Worm (Caenorhabditis elegans): ENCODE data around the gene nekl-4.

Gene nekl-4

DNA sequence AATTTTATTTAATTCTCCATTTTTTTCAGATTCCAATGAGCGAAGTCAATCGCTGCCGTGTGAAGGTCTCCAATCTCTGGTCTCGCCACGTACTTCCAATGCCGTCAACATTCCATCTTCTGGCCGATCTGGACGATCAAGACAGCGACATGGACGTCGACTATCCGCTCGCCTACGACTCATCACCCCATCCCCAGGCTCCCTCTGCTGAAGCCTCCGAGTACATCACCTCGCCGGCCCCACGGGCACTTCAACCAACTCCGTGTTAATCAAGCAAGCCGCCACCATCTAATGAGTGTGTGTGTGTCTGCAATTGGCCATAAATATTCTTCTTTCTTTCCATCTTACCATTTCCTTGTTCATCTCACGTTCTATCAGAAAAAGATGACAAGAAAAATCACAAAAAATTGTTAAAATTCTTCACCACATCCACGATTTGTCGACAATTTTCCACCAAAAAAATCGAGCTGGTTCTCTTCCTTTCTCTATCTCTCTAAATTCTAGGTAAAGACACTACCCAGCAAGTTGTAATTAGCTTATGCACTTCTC, 11.8 kb downstream of the nekl-4 start:
- TF ChIP-seq nhr-77 (tag; optimal IDR thresholded peaks at IDR 0.05) (peak; percentile 54), egl-43 (GFP tag; IDR thresholded peaks at IDR 0.05) (peak; percentile 35; the same call in 1 of the 2 replicates), attf-4 (tag; optimal IDR thresholded peaks at IDR 0.05) (no peak), aly-2 (tag; optimal IDR thresholded peaks at IDR 0.05) (no peak), nhr-25 (tag; optimal IDR thresholded peaks at IDR 0.05; ENCODE audit: borderline replicate concordance, insufficient read depth) (no peak), nhr-102 (tag; optimal IDR thresholded peaks at IDR 0.05) (no peak), cey-2 (tag; optimal IDR thresholded peaks at IDR 0.05; ENCODE audit: borderline replicate concordance, insufficient read depth) (no peak), F26F4.8 (GFP tag; conservative IDR thresholded peaks at IDR 0.05) (no peak), nhr-28 (tag; optimal IDR thresholded peaks at IDR 0.05) (no peak), mes-2 (tag; optimal IDR thresholded peaks at IDR 0.05; ENCODE audit: poor library complexity, severe bottlenecking) (no peak), dpl-1 (GFP tag; optimal IDR thresholded peaks at IDR 0.05) (no peak), nhr-48 (tag; optimal IDR thresholded peaks at IDR 0.05) (no peak), lim-7 (GFP tag; IDR thresholded peaks at IDR 0.05) (0 out of 2 replicates have a peak, but pooled peaks have one; percentile 51), aha-1 (tag) (peak; percentile 88), spr-1 (tag; optimal IDR thresholded peaks at IDR 0.05) (no peak), set-16 (GFP tag; IDR thresholded peaks at IDR 0.05) (no peak; the same call in 1 of the 2 replicates), hmg-1.1 (GFP tag; IDR thresholded peaks at IDR 0.05) (no peak), dmd-6 (GFP tag; IDR thresholded peaks at IDR 0.05) (no peak), F37D6.2 (tag; optimal IDR thresholded peaks at IDR 0.05) (no peak), ctbp-1 (GFP tag; IDR thresholded peaks at IDR 0.05) (no peak), nhr-42 (GFP tag; IDR thresholded peaks at IDR 0.05) (no peak), ZK337.2 (GFP tag; IDR thresholded peaks at IDR 0.05) (no peak), nhr-11 (tag; optimal IDR thresholded peaks at IDR 0.05) (no peak), snpc-1.2 (GFP tag; IDR thresholded peaks at IDR 0.05) (no peak), ceh-32 (tag; optimal IDR thresholded peaks at IDR 0.05; ENCODE audit: poor library complexity) (no peak), spr-3 (GFP tag; optimal IDR thresholded peaks at IDR 0.05) (no peak), pha-4 (GFP tag; IDR thresholded peaks at IDR 0.05) (peak; percentile 7; the same call in 1 of the 2 replicates), pha-4 (tag; optimal IDR thresholded peaks at IDR 0.05) (no peak), F49E8.2 (tag; optimal IDR thresholded peaks at IDR 0.05; ENCODE audit: borderline replicate concordance) (no peak), duxl-1 (tag; optimal IDR thresholded peaks at IDR 0.05; ENCODE audit: poor library complexity) (no peak), ceh-44 (GFP tag; IDR thresholded peaks at IDR 0.05) (no peak), D1046.2 (GFP tag; IDR thresholded peaks at IDR 0.05) (no peak), Y75B8A.6 (GFP tag; IDR thresholded peaks at IDR 0.05) (no peak), sdz-12 (GFP tag; optimal IDR thresholded peaks at IDR 0.05) (no peak), egl-27 (tag; optimal IDR thresholded peaks at IDR 0.05) (no peak), daf-19 (GFP tag; conservative IDR thresholded peaks at IDR 0.05) (no peak), ztf-11 (tag; optimal IDR thresholded peaks at IDR 0.05) (no peak), nhr-237 (tag; optimal IDR thresholded peaks at IDR 0.05) (no peak), lir-3 (tag; optimal IDR thresholded peaks at IDR 0.05) (no peak), lin-13 (GFP tag; optimal IDR thresholded peaks at IDR 0.05) (no peak), lin-29 (GFP tag; IDR thresholded peaks at IDR 0.05) (0 out of 2 replicates have a peak, but pooled peaks have one; percentile 7), hlh-30 (tag; optimal IDR thresholded peaks at IDR 0.05; ENCODE audit: insufficient read depth) (no peak), daf-16 (GFP tag; optimal IDR thresholded peaks at IDR 0.05) (no peak), daf-16 (tag; optimal IDR thresholded peaks at IDR 0.05) (no peak), madf-9 (GFP tag; conservative IDR thresholded peaks at IDR 0.05) (no peak), dmd-9 (GFP tag; IDR thresholded peaks at IDR 0.05) (no peak), daf-8 (GFP tag; IDR thresholded peaks at IDR 0.05) (no peak), T26A8.4 (GFP tag; IDR thresholded peaks at IDR 0.05) (no peak), arid-1 (GFP tag; conservative IDR thresholded peaks at IDR 0.05) (no peak), hlh-11 (tag; optimal IDR thresholded peaks at IDR 0.05) (no peak), lsy-2 (tag; optimal IDR thresholded peaks at IDR 0.05) (no peak)

Measured in whole organism, L4 larva.